Worm (Caenorhabditis elegans): ENCODE data around the gene cah-3.
A peak's percentile ranks its signal among the peaks of the same experiment; 100 is the strongest.
"Not testable (repeated sequence)": the region's sequence is repeated elsewhere in the genome, so short reads cannot be mapped to it uniquely, and the experiment has no call there.

Gene cah-3

DNA sequence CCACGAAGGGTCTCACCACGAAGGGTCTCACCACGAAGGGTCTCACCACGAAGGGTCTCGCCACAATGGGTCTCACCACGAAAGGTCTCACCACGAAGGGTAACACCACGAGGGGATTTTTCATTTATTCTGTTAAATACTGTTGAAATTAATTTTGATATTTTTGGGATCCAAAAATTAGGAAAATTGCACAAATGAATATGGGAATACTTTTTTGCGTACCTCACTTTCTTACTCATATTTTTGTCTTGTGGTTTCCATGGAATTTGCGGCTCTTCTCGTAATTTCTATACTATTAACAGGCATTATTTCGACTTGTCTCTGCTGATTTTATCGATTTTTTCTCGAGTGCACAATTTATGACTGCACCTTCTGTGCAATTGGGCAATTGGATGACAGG is 18.1 kb downstream of the cah-3 start, which contains the start of gene T25D1.3:
Gene T25D1.3, plus strand, starts transcription at position 301 of the 400 bp plus-strand sequence.
- no peak for TF ChIP-seq sem-4 (tag; optimal IDR thresholded peaks at IDR 0.05)
- TF ChIP-seq elt-3 (tag; optimal IDR thresholded peaks at IDR 0.05): no peak
- TF ChIP-seq nhr-77 (tag; optimal IDR thresholded peaks at IDR 0.05): no peak
- no peak for TF ChIP-seq nhr-11 (tag; optimal IDR thresholded peaks at IDR 0.05)
- no peak for TF ChIP-seq alr-1 (tag; optimal IDR thresholded peaks at IDR 0.05)
- no peak for TF ChIP-seq mab-5 (tag; optimal IDR thresholded peaks at IDR 0.05)
- no peak for TF ChIP-seq egl-27 (tag; optimal IDR thresholded peaks at IDR 0.05)

DNA sequence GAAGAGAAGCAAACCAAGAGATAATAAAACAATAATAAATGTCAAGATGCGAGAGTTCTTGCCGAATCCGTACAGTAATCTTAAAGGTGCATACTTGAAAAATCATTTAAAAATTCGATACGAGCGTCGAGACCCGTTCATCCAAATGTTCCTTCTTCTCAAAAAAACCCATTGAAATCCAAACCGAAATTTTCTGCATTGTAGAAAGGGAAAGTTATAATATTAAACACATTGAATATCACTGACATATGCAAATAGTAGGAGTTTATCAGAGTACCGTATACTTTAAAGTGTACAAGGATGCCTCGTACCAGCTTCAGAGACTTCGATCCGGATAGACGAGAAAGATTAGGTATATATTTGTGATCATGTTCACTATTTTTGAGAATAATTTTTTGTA is 28.0 kb downstream of the cah-3 start, which contains the start of gene T25D1.2:
Gene T25D1.2, plus strand, starts transcription at position 301 of the 400 bp plus-strand sequence.
- not testable (repeated sequence) for TF ChIP-seq unc-55 (GFP tag; optimal IDR thresholded peaks at IDR 0.05); F13H6.1 (tag; optimal IDR thresholded peaks at IDR 0.05); unc-39 (tag; optimal IDR thresholded peaks at IDR 0.05)

DNA sequence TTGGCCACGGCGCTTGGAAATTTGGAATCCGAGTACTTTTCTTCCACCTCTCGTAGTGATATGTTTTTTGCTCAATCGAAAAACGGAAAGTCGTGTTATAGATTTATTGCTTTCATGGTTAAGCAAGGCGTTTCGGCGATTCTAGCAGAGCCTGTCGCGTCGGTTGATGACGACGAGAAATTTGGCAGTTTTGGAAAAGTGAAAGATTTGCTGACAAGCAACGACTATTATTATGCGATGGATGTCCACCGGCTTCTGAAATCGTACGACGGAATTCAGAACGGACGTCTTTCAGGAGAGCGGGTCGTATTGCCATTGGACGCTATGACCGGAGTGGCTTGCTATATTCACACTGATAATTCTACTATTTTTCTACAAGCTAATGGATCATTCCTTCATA is 31.5 kb downstream of the cah-3 start:
- TF ChIP-seq ceh-82 (tag; optimal IDR thresholded peaks at IDR 0.05) (no peak), sem-4 (tag; optimal IDR thresholded peaks at IDR 0.05) (no peak), lin-39 (tag; optimal IDR thresholded peaks at IDR 0.05) (no peak), Y55F3AM.14 (GFP tag; optimal IDR thresholded peaks at IDR 0.05) (no peak), elt-1 (tag; optimal IDR thresholded peaks at IDR 0.05) (no peak), nhr-10 (tag; optimal IDR thresholded peaks at IDR 0.05) (no peak), dmd-4 (tag; optimal IDR thresholded peaks at IDR 0.05) (no peak), snpc-4 (tag; optimal IDR thresholded peaks at IDR 0.05) (no peak), skn-1 (tag; optimal IDR thresholded peaks at IDR 0.05) (no peak), nhr-129 (tag; optimal IDR thresholded peaks at IDR 0.05) (no peak), nhr-77 (tag; optimal IDR thresholded peaks at IDR 0.05) (no peak), crh-2 (tag; optimal IDR thresholded peaks at IDR 0.05) (no peak), sma-9 (GFP tag; optimal IDR thresholded peaks at IDR 0.05) (no peak), sma-9 (tag; optimal IDR thresholded peaks at IDR 0.05) (no peak), F13H6.1 (tag; optimal IDR thresholded peaks at IDR 0.05) (no peak), ZK546.5 (tag; optimal IDR thresholded peaks at IDR 0.05) (no peak), egl-27 (tag; optimal IDR thresholded peaks at IDR 0.05) (no peak), gmeb-1 (tag; optimal IDR thresholded peaks at IDR 0.05) (no peak)

DNA sequence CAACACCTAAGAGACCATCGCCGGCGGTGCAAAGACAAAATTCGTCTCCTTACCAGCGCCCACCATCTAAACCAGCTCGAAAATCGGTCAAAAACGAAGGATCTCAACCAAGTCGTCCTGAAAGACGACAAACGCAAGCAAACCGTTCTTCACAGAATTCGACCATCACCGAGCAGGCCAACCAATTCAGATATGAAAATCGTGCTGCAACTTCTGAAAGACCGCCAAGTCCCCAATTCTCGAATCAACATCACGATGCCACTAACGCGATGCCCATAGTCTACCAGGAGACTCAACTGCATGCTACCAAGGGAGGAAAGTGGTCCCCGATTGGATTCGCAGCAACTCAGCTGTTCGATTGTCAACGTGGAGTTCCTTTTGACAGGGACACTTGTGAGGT is 32.2 kb downstream of the cah-3 start, which contains the start of gene T25D1.1:
Gene T25D1.1, plus strand, starts transcription at position 301 of the 400 bp plus-strand sequence.
- TF ChIP-seq snpc-4 (tag; optimal IDR thresholded peaks at IDR 0.05) (no peak), crh-2 (tag; optimal IDR thresholded peaks at IDR 0.05) (no peak)

DNA sequence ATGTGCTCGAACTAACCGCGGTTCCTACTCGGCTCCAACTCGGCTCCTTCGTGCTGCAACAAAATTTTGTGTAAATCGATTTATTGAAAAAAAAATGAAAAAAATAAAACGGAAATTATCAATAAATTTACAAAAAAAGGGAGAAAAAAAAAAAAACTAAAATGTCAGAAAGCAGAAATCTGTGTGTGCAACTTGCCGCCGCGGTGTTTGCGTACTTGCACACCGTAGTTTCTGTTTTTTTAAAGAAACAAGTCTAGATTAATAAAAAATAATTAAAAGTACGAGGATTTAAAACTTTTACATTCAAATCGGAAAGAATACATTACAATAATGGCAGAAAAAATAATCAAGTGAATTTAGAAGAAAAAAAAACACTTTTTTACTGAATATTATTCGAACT is 34.4 kb downstream of the cah-3 start:
- TF ChIP-seq lsy-2 (tag; optimal IDR thresholded peaks at IDR 0.05) (peak in 1 of 2 experiments; percentile 69), dmd-4 (tag; optimal IDR thresholded peaks at IDR 0.05) (no peak)

DNA sequence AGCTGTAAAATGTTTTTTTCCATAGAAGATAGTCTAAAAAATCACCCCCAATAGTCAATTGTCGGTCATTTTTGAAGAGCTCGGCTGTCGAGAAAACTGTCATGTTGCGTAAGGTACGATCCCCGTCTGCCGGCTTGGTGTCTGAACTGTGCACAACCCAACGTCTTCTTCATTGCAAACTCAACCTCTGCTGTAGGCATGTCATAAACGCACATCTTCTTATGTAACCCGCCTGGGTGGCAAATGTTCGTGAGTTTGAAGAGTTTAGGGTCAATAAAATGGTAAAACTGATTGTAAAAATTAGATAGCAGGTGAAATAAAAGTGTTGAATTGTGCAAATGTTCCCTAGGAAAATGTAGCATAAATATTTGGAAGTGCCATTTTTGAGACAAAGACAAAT is 37.0 kb downstream of the cah-3 start:
- no peak for TF ChIP-seq Y55F3AM.14 (GFP tag; optimal IDR thresholded peaks at IDR 0.05)
- TF ChIP-seq aly-2 (tag; optimal IDR thresholded peaks at IDR 0.05): no peak
- TF ChIP-seq nhr-12 (tag; optimal IDR thresholded peaks at IDR 0.05): no peak
- TF ChIP-seq nhr-25 (tag; optimal IDR thresholded peaks at IDR 0.05): no peak
- no peak for TF ChIP-seq elt-1 (tag; optimal IDR thresholded peaks at IDR 0.05)
- TF ChIP-seq skn-1 (tag; optimal IDR thresholded peaks at IDR 0.05): no peak
- TF ChIP-seq ztf-11 (tag; optimal IDR thresholded peaks at IDR 0.05): no peak
- no peak for TF ChIP-seq blmp-1 (tag; optimal IDR thresholded peaks at IDR 0.05; ENCODE audit: insufficient read depth)
- no peak for TF ChIP-seq C34F6.9 (tag; optimal IDR thresholded peaks at IDR 0.05)
- no peak for TF ChIP-seq nhr-11 (tag; optimal IDR thresholded peaks at IDR 0.05)
- TF ChIP-seq lin-13 (GFP tag; optimal IDR thresholded peaks at IDR 0.05): no peak
- TF ChIP-seq crh-2 (tag; optimal IDR thresholded peaks at IDR 0.05): no peak
- TF ChIP-seq ztf-1 (GFP tag; conservative IDR thresholded peaks at IDR 0.05): no peak
- TF ChIP-seq alr-1 (tag; optimal IDR thresholded peaks at IDR 0.05): no peak
- no peak for TF ChIP-seq nhr-21 (tag; optimal IDR thresholded peaks at IDR 0.05)
- no peak for TF ChIP-seq sem-4 (tag; optimal IDR thresholded peaks at IDR 0.05)
- TF ChIP-seq nhr-129 (tag; optimal IDR thresholded peaks at IDR 0.05): no peak
